Fruit fly (Drosophila melanogaster) S2 (cell line): Measurements from ENCODE around the gene pall.

Experiments
- CG8478 ChIP-seq: fragments of >200 bp; optimal IDR thresholded peaks from 2 replicates; lab custom pipeline; 2018
- CTCF ChIP-seq, 2 experiments: fragments of >200 bp; optimal IDR thresholded peaks; 2 replicates each; lab custom pipeline; 2018

DNA sequence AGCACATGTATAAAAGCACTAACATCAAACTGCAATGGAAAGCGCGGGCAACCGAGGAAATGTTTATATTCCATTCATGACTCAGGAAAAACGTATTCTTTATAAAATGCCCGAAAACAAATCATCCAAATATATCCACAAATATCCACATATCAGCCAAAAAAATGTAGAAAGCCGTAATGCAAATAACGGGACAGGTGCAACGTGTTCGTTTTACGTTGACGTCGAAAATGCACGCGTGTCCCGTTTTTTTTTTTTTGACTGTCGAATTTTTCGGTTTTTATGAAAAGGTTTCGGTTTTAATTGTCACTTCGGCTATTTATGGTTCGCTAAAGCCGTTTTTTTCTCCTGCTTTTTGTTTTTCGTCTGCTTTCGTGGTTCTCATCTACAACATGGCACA, 16.9 kb upstream of the pall start:
- TF ChIP-seq CTCF (optimal IDR thresholded peaks at IDR 0.05; lab: Kevin White, UChicago) (no peak), CG8478 (lab: Kevin White, UChicago) (no peak)
